Worm (Caenorhabditis elegans): ENCODE measurements around the gene C39H7.4.

DNA sequence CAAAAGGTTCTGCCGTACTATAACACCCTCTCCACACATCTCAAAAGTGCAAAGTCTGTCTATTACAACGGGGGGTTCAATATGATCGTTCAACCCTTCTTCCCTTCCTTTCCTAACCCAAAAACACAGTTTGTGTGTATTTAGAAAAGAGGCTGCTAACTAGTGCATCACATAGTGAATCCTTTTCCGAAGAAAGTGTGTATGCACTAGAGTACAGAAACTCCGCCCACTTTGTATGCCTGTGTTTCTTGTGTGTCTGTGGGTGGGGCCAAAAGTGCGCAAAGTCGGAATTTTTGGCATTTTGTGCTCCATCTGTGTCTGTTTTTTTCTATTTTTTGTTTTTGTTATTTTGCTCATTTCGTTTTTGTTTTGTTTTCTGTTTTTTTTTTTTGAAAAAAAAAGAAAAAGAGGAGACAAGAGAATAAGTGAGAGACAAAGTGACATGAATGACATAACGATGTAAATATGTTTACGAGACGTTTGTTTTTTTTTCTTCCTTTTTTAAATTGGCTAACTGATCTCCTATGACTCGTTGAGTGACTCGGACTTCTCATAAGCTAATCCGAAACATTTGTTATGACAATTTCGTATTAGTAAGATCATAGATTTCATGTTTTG is 15.8 kb downstream of the C39H7.4 start:
- TF ChIP-seq C08G9.2 (tag; optimal IDR thresholded peaks at IDR 0.05), result no peak
- TF ChIP-seq mec-3 (tag; optimal IDR thresholded peaks at IDR 0.05; ENCODE audit: borderline replicate concordance), result no peak
- no peak for TF ChIP-seq hlh-30 (tag; optimal IDR thresholded peaks at IDR 0.05; ENCODE audit: insufficient read depth)
- no peak for TF ChIP-seq dmd-4 (tag; optimal IDR thresholded peaks at IDR 0.05; ENCODE audit: borderline replicate concordance)
- TF ChIP-seq lin-11 (tag; optimal IDR thresholded peaks at IDR 0.05), result no peak
- TF ChIP-seq tbx-2 (tag; optimal IDR thresholded peaks at IDR 0.05), result no peak
- TF ChIP-seq elt-2 (tag; optimal IDR thresholded peaks at IDR 0.05), result no peak
